Fruit fly (Drosophila melanogaster) whole organism, embryonic: Measurements from ENCODE around the gene solo.
A peak's percentile ranks its signal among the peaks of the same experiment; 100 is the strongest.

Experiments
- Antp ChIP-seq: fragments of 200-800 bp; sonication (Bioruptor generic); optimal IDR thresholded peaks from 3 replicates; lab custom pipeline; 2016; ENCODE audit warnings: missing biosample characterization, missing genetic modification characterization
- B-H2 ChIP-seq: fragments of 200-800 bp; sonication (Bioruptor generic); optimal IDR thresholded peaks from 2 replicates; lab custom pipeline; 2018; ENCODE audit warnings: missing biosample characterization, mild to moderate bottlenecking, missing genetic modification characterization
- CG10366 ChIP-seq: fragments of 200-800 bp; sonication (Bioruptor generic); IDR thresholded peaks from 2 replicates; pipeline ENCODE4 v1.3.6; 2022; ENCODE audit warnings: missing biosample characterization, missing genetic modification characterization
- CG10462 ChIP-seq: fragments of 200-800 bp; sonication (Bioruptor generic); optimal IDR thresholded peaks from 2 replicates; lab custom pipeline; 2016; ENCODE audit warnings: missing biosample characterization, missing genetic modification characterization
- CG10959 ChIP-seq: fragments of 200-800 bp; sonication (Bioruptor generic); IDR thresholded peaks from 2 replicates; pipeline ENCODE4 v1.3.6; 2022; ENCODE audit warnings: missing biosample characterization, missing genetic modification characterization
- CG15696 ChIP-seq: fragments of 200-800 bp; sonication (Bioruptor generic); optimal IDR thresholded peaks from 2 replicates; lab custom pipeline; 2019; ENCODE audit warnings: missing biosample characterization, mild to moderate bottlenecking, missing genetic modification characterization, moderate library complexity
- CG1647 ChIP-seq: fragments of 200-800 bp; sonication (Bioruptor generic); optimal IDR thresholded peaks from 3 replicates; lab custom pipeline; 2016; ENCODE audit warnings: missing biosample characterization, missing genetic modification characterization
- CG18011 ChIP-seq: fragments of 200-800 bp; sonication (Bioruptor generic); optimal IDR thresholded peaks from 2 replicates; lab custom pipeline; 2017; ENCODE audit warnings: missing biosample characterization, missing genetic modification characterization, mild to moderate bottlenecking, moderate library complexity, missing genotype
- CG3065 ChIP-seq: fragments of 200-800 bp; sonication (Bioruptor generic); optimal IDR thresholded peaks from 2 replicates; lab custom pipeline; 2016; ENCODE audit warnings: missing biosample characterization, missing genetic modification characterization
- CG31224 ChIP-seq: fragments of 200-800 bp; sonication (Bioruptor generic); IDR thresholded peaks from 2 replicates; pipeline ENCODE4 v1.3.6; 2022; ENCODE audit warnings: missing biosample characterization, missing genetic modification characterization
- CG32772 ChIP-seq: fragments of 200-800 bp; sonication (Bioruptor generic); IDR thresholded peaks from 2 replicates; pipeline ENCODE4 v1.3.6; 2022; ENCODE audit warnings: missing biosample characterization, missing genetic modification characterization
- CG42726 ChIP-seq: fragments of 200-800 bp; sonication (Bioruptor generic); IDR thresholded peaks from 2 replicates; pipeline ENCODE4 v1.3.6; 2022; ENCODE audit warnings: missing biosample characterization, missing genetic modification characterization; ENCODE audit not compliant: partially characterized antibody
- CG6175 ChIP-seq: fragments of 200-800 bp; sonication (Bioruptor generic); IDR thresholded peaks from 3 replicates; pipeline ENCODE4 v1.3.6; 2022; ENCODE audit warnings: missing biosample characterization, missing genetic modification characterization
- CG6765 ChIP-seq: fragments of 200-800 bp; sonication (Bioruptor generic); optimal IDR thresholded peaks from 3 replicates; lab custom pipeline; 2017; ENCODE audit warnings: missing biosample characterization, mild to moderate bottlenecking, missing genetic modification characterization
- CG6813 ChIP-seq: fragments of 200-800 bp; sonication (Bioruptor generic); optimal IDR thresholded peaks from 2 replicates; lab custom pipeline; 2017; ENCODE audit warnings: missing biosample characterization, missing genetic modification characterization, mild to moderate bottlenecking, moderate library complexity, missing genetic modification reagents
- CG6854 ChIP-seq: fragments of 200-800 bp; sonication (Bioruptor generic); optimal IDR thresholded peaks from 3 replicates; lab custom pipeline; 2017; ENCODE audit warnings: missing biosample characterization, mild to moderate bottlenecking, missing genetic modification characterization
- CG7372 ChIP-seq: fragments of 200-800 bp; sonication (Bioruptor generic); IDR thresholded peaks from 2 replicates; pipeline ENCODE4 v1.3.6; 2022; ENCODE audit warnings: missing biosample characterization, missing genetic modification characterization
- CG7928 ChIP-seq: fragments of 200-800 bp; sonication (Bioruptor generic); optimal IDR thresholded peaks from 2 replicates; lab custom pipeline; 2017; ENCODE audit warnings: missing biosample characterization, mild to moderate bottlenecking, missing genetic modification characterization
- CG7987 ChIP-seq: fragments of 200-800 bp; sonication (Bioruptor generic); optimal IDR thresholded peaks from 2 replicates; lab custom pipeline; 2018; ENCODE audit warnings: missing biosample characterization, mild to moderate bottlenecking, missing genetic modification characterization, moderate library complexity
- CG9215 ChIP-seq: fragments of 200-800 bp; sonication (Bioruptor generic); IDR thresholded peaks from 2 replicates; pipeline ENCODE4 v1.3.6; 2022; ENCODE audit warnings: missing biosample characterization, missing genetic modification characterization
- Dad ChIP-seq: fragments of 200-800 bp; sonication (Bioruptor generic); optimal IDR thresholded peaks from 3 replicates; lab custom pipeline; 2016; ENCODE audit warnings: missing biosample characterization, missing genetic modification characterization
- Deaf1 ChIP-seq: fragments of 200-800 bp; optimal IDR thresholded peaks from 3 replicates; lab custom pipeline; 2019; ENCODE audit warnings: missing biosample characterization, mild to moderate bottlenecking, missing genetic modification characterization, moderate library complexity
- Dip2 ChIP-seq: fragments of 200-800 bp; sonication (Bioruptor generic); IDR thresholded peaks from 2 replicates; pipeline ENCODE4 v1.3.6; 2022; ENCODE audit warnings: missing biosample characterization, missing genetic modification characterization
- Dip3 ChIP-seq: fragments of 200-800 bp; sonication (Bioruptor generic); optimal IDR thresholded peaks from 3 replicates; lab custom pipeline; 2016; ENCODE audit warnings: missing biosample characterization, missing genetic modification characterization
- Dref ChIP-seq: fragments of 200-800 bp; sonication (Bioruptor generic); IDR thresholded peaks from 2 replicates; pipeline ENCODE4 v1.3.6; 2022; ENCODE audit warnings: missing biosample characterization, missing genetic modification characterization
- Fer1 ChIP-seq: fragments of 200-800 bp; sonication (Bioruptor generic); optimal IDR thresholded peaks from 2 replicates; lab custom pipeline; 2017; ENCODE audit warnings: missing biosample characterization, mild to moderate bottlenecking, missing genetic modification characterization
- H15 ChIP-seq: fragments of 200-800 bp; sonication (Bioruptor generic); IDR thresholded peaks from 3 replicates; pipeline ENCODE4 v1.3.6; 2022; ENCODE audit warnings: missing biosample characterization, missing genetic modification characterization
- Poxn ChIP-seq: fragments of 200-800 bp; sonication (Bioruptor generic); IDR thresholded peaks from 2 replicates; pipeline ENCODE4 v1.3.6; 2022; ENCODE audit warnings: missing biosample characterization, missing genetic modification characterization
- TFAM ChIP-seq: fragments of 200-800 bp; sonication (Bioruptor generic); optimal IDR thresholded peaks from 2 replicates; lab custom pipeline; 2017; ENCODE audit warnings: missing biosample characterization, missing genetic modification characterization, inconsistent platforms
- Taf1 ChIP-seq: fragments of 200-800 bp; sonication (Bioruptor generic); IDR thresholded peaks from 2 replicates; pipeline ENCODE4 v1.3.6; 2022; ENCODE audit warnings: missing biosample characterization, missing genetic modification characterization
- ac ChIP-seq: fragments of 200-800 bp; sonication (Bioruptor generic); optimal IDR thresholded peaks from 3 replicates; lab custom pipeline; 2017; ENCODE audit warnings: missing biosample characterization, mild to moderate bottlenecking, missing genetic modification characterization
- danr ChIP-seq: fragments of 200-800 bp; sonication (Bioruptor generic); IDR thresholded peaks from 2 replicates; pipeline ENCODE4 v1.3.6; 2022; ENCODE audit warnings: missing biosample characterization, missing genetic modification characterization
- dpn ChIP-seq, 2 experiments: fragments of 200-800 bp; sonication (Bioruptor generic); optimal IDR thresholded peaks; 3 replicates each; lab custom pipeline; 2016; ENCODE audit warnings: missing biosample characterization in 2 of 2, missing genetic modification characterization in 2 of 2
- dysf ChIP-seq: fragments of 200-800 bp; sonication (Bioruptor generic); IDR thresholded peaks from 3 replicates; pipeline ENCODE4 v1.3.6; 2022; ENCODE audit warnings: missing biosample characterization, missing genetic modification characterization
- eve ChIP-seq, 2 experiments: fragments of >200 bp; optimal IDR thresholded peaks; 2 replicates each; lab custom pipeline; 2017; ENCODE audit warnings: missing biosample characterization in 2 of 2, missing genetic modification characterization in 2 of 2
- fd102C ChIP-seq: fragments of 200-800 bp; sonication (Bioruptor generic); optimal IDR thresholded peaks from 2 replicates; lab custom pipeline; 2018; ENCODE audit warnings: missing biosample characterization, mild to moderate bottlenecking, missing genetic modification characterization, moderate library complexity
- gfzf ChIP-seq: fragments of 200-800 bp; sonication (Bioruptor generic); optimal IDR thresholded peaks from 2 replicates; lab custom pipeline; 2016; ENCODE audit warnings: missing biosample characterization, mild to moderate bottlenecking, missing genetic modification characterization, moderate library complexity
- hbn ChIP-seq: fragments of 200-800 bp; sonication (Bioruptor generic); IDR thresholded peaks from 2 replicates; pipeline ENCODE4 v1.3.6; 2022; ENCODE audit warnings: missing biosample characterization, missing genetic modification characterization; ENCODE audit not compliant: partially characterized antibody
- knrl ChIP-seq: fragments of 200-800 bp; sonication (Bioruptor generic); IDR thresholded peaks from 3 replicates; pipeline ENCODE4 v1.3.6; 2022; ENCODE audit warnings: missing biosample characterization, missing genetic modification characterization; ENCODE audit not compliant: partially characterized antibody
- org-1 ChIP-seq: fragments of 200-800 bp; sonication (Bioruptor generic); optimal IDR thresholded peaks from 2 replicates; lab custom pipeline; 2017; ENCODE audit warnings: missing biosample characterization, missing genetic modification characterization
- prd ChIP-seq, 3 experiments: fragments of >200 bp in 2 of 3; fragments of 200-800 bp in 1 of 3; sonication (Bioruptor generic) in 1 of 3; optimal IDR thresholded peaks in 2 of 3; IDR thresholded peaks in 1 of 3; 2 replicates in 2 of 3; 3 replicates in 1 of 3; pipeline versions ENCODE4 v1.3.6 to Lab custom; 2017 to 2022; ENCODE audit warnings: missing biosample characterization in 1 of 3, missing genetic modification characterization in 1 of 3
- pum ChIP-seq: fragments of 200-800 bp; sonication (Bioruptor generic); optimal IDR thresholded peaks from 2 replicates; lab custom pipeline; 2016; ENCODE audit warnings: missing biosample characterization, missing genetic modification characterization
- ranshi ChIP-seq: fragments of 200-800 bp; sonication (Bioruptor generic); IDR thresholded peaks from 2 replicates; pipeline ENCODE4 v1.3.6; 2022; ENCODE audit warnings: missing biosample characterization, missing genetic modification characterization
- row ChIP-seq: fragments of 200-800 bp; sonication (Bioruptor generic); IDR thresholded peaks from 3 replicates; pipeline ENCODE4 v1.3.6; 2022; ENCODE audit warnings: missing biosample characterization, missing genetic modification characterization
- slou ChIP-seq: fragments of 200-800 bp; sonication (Bioruptor generic); optimal IDR thresholded peaks from 3 replicates; lab custom pipeline; 2016; ENCODE audit warnings: missing biosample characterization, missing genetic modification characterization
- stc ChIP-seq: fragments of 200-800 bp; sonication (Bioruptor generic); IDR thresholded peaks from 2 replicates; pipeline ENCODE4 v1.3.6; 2022; ENCODE audit warnings: missing biosample characterization, missing genetic modification characterization
- tll ChIP-seq, 2 experiments: fragments of 200-800 bp in 1 of 2; fragments of >200 bp in 1 of 2; sonication (Bioruptor generic) in 1 of 2; optimal IDR thresholded peaks; 2 replicates each; lab custom pipeline; 2017 to 2019; ENCODE audit warnings: missing biosample characterization in 2 of 2, missing genetic modification characterization in 2 of 2, mild to moderate bottlenecking in 1 of 2, moderate library complexity in 1 of 2
- wdn ChIP-seq: fragments of 200-800 bp; sonication (Bioruptor generic); IDR thresholded peaks from 2 replicates; pipeline ENCODE4 v1.3.6; 2022; ENCODE audit warnings: missing biosample characterization, missing genetic modification characterization

solo gene

dm6 chr2L:15056359-15057220, 4.9 kb upstream of the solo start (continued):
- TF ChIP-seq org-1 (peak; percentile 67), prd (optimal IDR thresholded peaks at IDR 0.05; lab: Kevin White, UChicago) (no peak), prd (GFP tag; IDR thresholded peaks at IDR 0.05; lab: Robert Waterston, UW) (peak; percentile 80), CG32772 (GFP tag; lab: Robert Waterston, UW) (peak; percentile 63), Poxn (GFP tag; lab: Robert Waterston, UW) (no peak), stc (peak; percentile 55; the same call in 1 of the 2 replicates), CG3065 (GFP tag; lab: Kevin White, UChicago) (peak; percentile 37), hbn (GFP tag; lab: Robert Waterston, UW) (0 out of 2 replicates have a peak, but pooled peaks have one; percentile 21), Dip2 (GFP tag; lab: Robert Waterston, UW) (no peak), CG10462 (GFP tag; lab: Kevin White, UChicago) (no peak), Taf1 (GFP tag; lab: Robert Waterston, UW) (no peak), CG7372 (GFP tag; lab: Robert Waterston, UW) (peak; percentile 50; the same call in 1 of the 2 replicates), CG10366 (peak; percentile 32; the same call in 1 of the 2 replicates), row (GFP tag; lab: Robert Waterston, UW) (peak; percentile 75), wdn (no peak), CG10959 (peak; percentile 76), CG42726 (GFP tag; lab: Robert Waterston, UW) (no peak), TFAM (peak; percentile 11), H15 (GFP tag; lab: Robert Waterston, UW) (peak; percentile 63; the same call in 2 of the 3 replicates), CG1647 (GFP tag; lab: Kevin White, UChicago) (peak; percentile 42), ac (GFP tag; lab: Kevin White, UChicago) (no peak), CG6854 (peak; percentile 65), CG7987 (GFP tag; lab: Kevin White, UChicago) (peak; percentile 54), tll (GFP tag; optimal IDR thresholded peaks at IDR 0.05; lab: Kevin White, UChicago) (peak in 1 of 2 experiments; percentile 18), slou (GFP tag; lab: Kevin White, UChicago) (peak; percentile 14), Deaf1 (no peak), B-H2 (no peak), CG6765 (GFP tag; lab: Kevin White, UChicago) (peak; percentile 51), Fer1 (GFP tag; lab: Kevin White, UChicago) (peak; percentile 72), danr (GFP tag; lab: Robert Waterston, UW) (peak; percentile 50; the same call in 1 of the 2 replicates), knrl (GFP tag; lab: Robert Waterston, UW) (no peak), pum (peak; percentile 34), Dad (GFP tag; lab: Kevin White, UChicago) (no peak), Dip3 (peak; percentile 10), CG6813 (GFP tag; lab: Kevin White, UChicago) (peak; percentile 36), dpn (GFP tag; optimal IDR thresholded peaks at IDR 0.05; lab: Kevin White, UChicago) (peak; percentile 47 to 74), fd102C (GFP tag; lab: Kevin White, UChicago) (no peak), CG9215 (GFP tag; lab: Robert Waterston, UW) (no peak), CG7928 (GFP tag; lab: Kevin White, UChicago) (no peak), gfzf (no peak), eve (GFP tag; optimal IDR thresholded peaks at IDR 0.05; lab: Kevin White, UChicago) (peak in 1 of 2 experiments; percentile 88), CG6175 (GFP tag; lab: Robert Waterston, UW) (0 out of 3 replicates have a peak, but pooled peaks have one; percentile 21), Antp (no peak), CG18011 (no peak), CG15696 (tag; lab: Kevin White, UChicago) (peak; percentile 79), CG31224 (GFP tag; lab: Robert Waterston, UW) (peak; percentile 40; the same call in 1 of the 2 replicates), dysf (GFP tag; lab: Robert Waterston, UW) (peak; percentile 78; the same call in 2 of the 3 replicates), Dref (GFP tag; lab: Robert Waterston, UW) (no peak), ranshi (peak; percentile 75)
